Fruit fly (Drosophila melanogaster) whole organism, embryonic: Measurements from ENCODE around the gene Jupiter.

Experiments used
- C15 ChIP-seq: fragments of 200-800 bp; sonication (Bioruptor generic); IDR thresholded peaks from 3 replicates; pipeline ENCODE4 v1.3.6; 2022; ENCODE audit warnings: missing biosample characterization, missing genetic modification characterization
- CG10321 ChIP-seq: fragments of 200-800 bp; sonication (Bioruptor generic); IDR thresholded peaks from 2 replicates; pipeline ENCODE4 v1.3.6; 2022; ENCODE audit warnings: missing biosample characterization, missing genetic modification characterization
- CG10959 ChIP-seq: fragments of 200-800 bp; sonication (Bioruptor generic); IDR thresholded peaks from 2 replicates; pipeline ENCODE4 v1.3.6; 2022; ENCODE audit warnings: missing biosample characterization, missing genetic modification characterization
- CG11504 ChIP-seq: fragments of 200-800 bp; sonication (Bioruptor generic); optimal IDR thresholded peaks from 3 replicates; lab custom pipeline; 2019; ENCODE audit warnings: missing biosample characterization, mild to moderate bottlenecking, missing genetic modification characterization, moderate library complexity
- CG17359 ChIP-seq: fragments of 200-800 bp; sonication (Bioruptor generic); optimal IDR thresholded peaks from 3 replicates; lab custom pipeline; 2018; ENCODE audit warnings: missing biosample characterization, mild to moderate bottlenecking, missing genetic modification characterization, moderate library complexity
- CG17612 ChIP-seq: fragments of 200-800 bp; sonication (Bioruptor generic); IDR thresholded peaks from 2 replicates; pipeline ENCODE4 v1.3.6; 2022; ENCODE audit warnings: missing biosample characterization, missing genetic modification characterization
- CG18619 ChIP-seq: fragments of 200-800 bp; sonication (Bioruptor generic); optimal IDR thresholded peaks from 3 replicates; lab custom pipeline; 2017; ENCODE audit warnings: missing biosample characterization, mild to moderate bottlenecking, missing genetic modification characterization
- CG2199 ChIP-seq: fragments of 200-800 bp; sonication (Bioruptor generic); IDR thresholded peaks from 3 replicates; pipeline ENCODE4 v1.3.6; 2022; ENCODE audit warnings: missing biosample characterization, missing genetic modification characterization
- CG33213 ChIP-seq: fragments of 200-800 bp; sonication (Bioruptor generic); optimal IDR thresholded peaks from 3 replicates; lab custom pipeline; 2016; ENCODE audit warnings: missing biosample characterization, missing genetic modification characterization
- CG34376 ChIP-seq: fragments of 200-800 bp; sonication (Bioruptor generic); optimal IDR thresholded peaks from 2 replicates; lab custom pipeline; 2018; ENCODE audit warnings: missing biosample characterization, mild to moderate bottlenecking, missing genetic modification characterization
- CG43689 ChIP-seq: fragments of 200-800 bp; sonication (Bioruptor generic); IDR thresholded peaks from 2 replicates; pipeline ENCODE4 v1.3.6; 2022; ENCODE audit warnings: missing biosample characterization, missing genetic modification characterization
- CG4730 ChIP-seq: fragments of 200-800 bp; sonication (Bioruptor generic); IDR thresholded peaks from 2 replicates; pipeline ENCODE4 v1.3.6; 2022; ENCODE audit warnings: missing biosample characterization, missing genetic modification characterization
- CG6254 ChIP-seq: fragments of 200-800 bp; sonication (Bioruptor generic); optimal IDR thresholded peaks from 3 replicates; lab custom pipeline; 2017; ENCODE audit warnings: mild to moderate bottlenecking, missing biosample characterization, missing genetic modification reagents, missing genetic modification characterization
- CG7786 ChIP-seq: fragments of 200-800 bp; sonication (Bioruptor generic); optimal IDR thresholded peaks from 2 replicates; lab custom pipeline; 2016; ENCODE audit warnings: missing biosample characterization, missing genetic modification characterization
- CG8359 ChIP-seq: fragments of 200-800 bp; sonication (Bioruptor generic); optimal IDR thresholded peaks from 2 replicates; lab custom pipeline; 2017; ENCODE audit warnings: missing biosample characterization, mild to moderate bottlenecking, missing genetic modification characterization, borderline replicate concordance
- CG9437 ChIP-seq: fragments of 200-800 bp; sonication (Bioruptor generic); optimal IDR thresholded peaks from 2 replicates; lab custom pipeline; 2018; ENCODE audit warnings: missing biosample characterization, mild to moderate bottlenecking, missing genetic modification characterization
- CG9727 ChIP-seq: fragments of 200-800 bp; sonication (Bioruptor generic); optimal IDR thresholded peaks from 3 replicates; lab custom pipeline; 2017; ENCODE audit warnings: missing biosample characterization, mild to moderate bottlenecking, missing genetic modification characterization
- CoRest ChIP-seq: fragments of 200-800 bp; sonication (Bioruptor generic); optimal IDR thresholded peaks from 3 replicates; lab custom pipeline; 2018; ENCODE audit warnings: missing biosample characterization, mild to moderate bottlenecking, missing genetic modification characterization, moderate library complexity
- D19B ChIP-seq: fragments of 200-800 bp; sonication (Bioruptor generic); optimal IDR thresholded peaks from 2 replicates; lab custom pipeline; 2017; ENCODE audit warnings: missing biosample characterization, mild to moderate bottlenecking, missing genetic modification characterization
- Eip74EF ChIP-seq, 2 experiments: fragments of 200-800 bp in 1 of 2; fragments of >200 bp in 1 of 2; sonication (Bioruptor generic) in 1 of 2; optimal IDR thresholded peaks; 2 replicates each; lab custom pipeline; 2017 to 2019; ENCODE audit warnings: missing biosample characterization in 2 of 2, missing genetic modification characterization in 2 of 2, mild to moderate bottlenecking in 1 of 2, moderate library complexity in 1 of 2
- Fer2 ChIP-seq: fragments of 200-800 bp; sonication (Bioruptor generic); optimal IDR thresholded peaks from 2 replicates; lab custom pipeline; 2018; ENCODE audit warnings: missing biosample characterization, mild to moderate bottlenecking, missing genetic modification characterization, moderate library complexity
- Hand ChIP-seq: fragments of 200-800 bp; sonication (Bioruptor generic); optimal IDR thresholded peaks from 2 replicates; lab custom pipeline; 2017; ENCODE audit warnings: mild to moderate bottlenecking, missing biosample characterization, missing genetic modification reagents, missing genetic modification characterization
- Hmr ChIP-seq: fragments of 200-800 bp; sonication (Bioruptor generic); optimal IDR thresholded peaks from 3 replicates; lab custom pipeline; 2017; ENCODE audit warnings: mild to moderate bottlenecking, missing biosample characterization, missing genetic modification reagents, missing genetic modification characterization
- Myb ChIP-seq: fragments of 200-800 bp; sonication (Bioruptor generic); optimal IDR thresholded peaks from 2 replicates; lab custom pipeline; 2016; ENCODE audit warnings: missing biosample characterization, missing genetic modification characterization
- NK7.1 ChIP-seq: fragments of 200-800 bp; sonication (Bioruptor generic); optimal IDR thresholded peaks from 3 replicates; lab custom pipeline; 2016; ENCODE audit warnings: missing biosample characterization, missing genetic modification characterization
- Oli ChIP-seq: fragments of 200-800 bp; sonication (Bioruptor generic); optimal IDR thresholded peaks from 2 replicates; lab custom pipeline; 2018; ENCODE audit warnings: missing biosample characterization, mild to moderate bottlenecking, missing genetic modification characterization, moderate library complexity
- PHDP ChIP-seq: fragments of 200-800 bp; sonication (Bioruptor generic); optimal IDR thresholded peaks from 3 replicates; lab custom pipeline; 2018; ENCODE audit warnings: missing biosample characterization, mild to moderate bottlenecking, missing genetic modification characterization, moderate library complexity
- Poxn ChIP-seq: fragments of 200-800 bp; sonication (Bioruptor generic); IDR thresholded peaks from 2 replicates; pipeline ENCODE4 v1.3.6; 2022; ENCODE audit warnings: missing biosample characterization, missing genetic modification characterization
- Rfx ChIP-seq: fragments of 200-800 bp; sonication (Bioruptor generic); IDR thresholded peaks from 2 replicates; pipeline ENCODE4 v1.3.6; 2022; ENCODE audit warnings: missing biosample characterization, missing genetic modification characterization
- Sin3A ChIP-seq: fragments of >200 bp; optimal IDR thresholded peaks from 2 replicates; lab custom pipeline; 2018
- Sox100B ChIP-seq: fragments of 200-800 bp; sonication (Bioruptor generic); optimal IDR thresholded peaks from 3 replicates; lab custom pipeline; 2018; ENCODE audit warnings: missing biosample characterization, mild to moderate bottlenecking, missing genetic modification characterization
- Xrp1 ChIP-seq: fragments of 200-800 bp; sonication (Bioruptor generic); IDR thresholded peaks from 2 replicates; pipeline ENCODE4 v1.3.6; 2022; ENCODE audit warnings: missing biosample characterization, missing genetic modification characterization
- ac ChIP-seq: fragments of 200-800 bp; sonication (Bioruptor generic); optimal IDR thresholded peaks from 3 replicates; lab custom pipeline; 2017; ENCODE audit warnings: missing biosample characterization, mild to moderate bottlenecking, missing genetic modification characterization
- chn ChIP-seq: fragments of 200-800 bp; sonication (Bioruptor generic); optimal IDR thresholded peaks from 2 replicates; lab custom pipeline; 2016; ENCODE audit warnings: missing biosample characterization, missing genetic modification characterization
- crp ChIP-seq, 2 experiments: fragments of 200-800 bp; sonication (Bioruptor generic); optimal IDR thresholded peaks; 2 replicates in 1 of 2; 3 replicates in 1 of 2; lab custom pipeline; 2017; ENCODE audit warnings: missing biosample characterization in 2 of 2, missing genetic modification characterization in 2 of 2, mild to moderate bottlenecking in 1 of 2, moderate library complexity in 1 of 2
- dmrt99B ChIP-seq: fragments of 200-800 bp; sonication (Bioruptor generic); optimal IDR thresholded peaks from 2 replicates; lab custom pipeline; 2018; ENCODE audit warnings: missing biosample characterization, mild to moderate bottlenecking, missing genetic modification characterization, moderate library complexity
- dysf ChIP-seq: fragments of 200-800 bp; sonication (Bioruptor generic); IDR thresholded peaks from 3 replicates; pipeline ENCODE4 v1.3.6; 2022; ENCODE audit warnings: missing biosample characterization, missing genetic modification characterization
- esg ChIP-seq: fragments of 200-800 bp; sonication (Bioruptor generic); conservative IDR thresholded peaks from 2 replicates; pipeline ENCODE4 v1.3.6; 2022; ENCODE audit warnings: missing biosample characterization, missing genetic modification characterization
- eve ChIP-seq, 2 experiments: fragments of >200 bp; optimal IDR thresholded peaks; 2 replicates each; lab custom pipeline; 2017; ENCODE audit warnings: missing biosample characterization in 2 of 2, missing genetic modification characterization in 2 of 2
- fru ChIP-seq: fragments of >200 bp; optimal IDR thresholded peaks from 2 replicates; lab custom pipeline; 2017
- gcm ChIP-seq: fragments of 200-800 bp; sonication (Bioruptor generic); optimal IDR thresholded peaks from 2 replicates; lab custom pipeline; 2019; ENCODE audit warnings: missing biosample characterization, mild to moderate bottlenecking, missing genetic modification characterization, moderate library complexity
- gcm2 ChIP-seq: fragments of 200-800 bp; sonication (Bioruptor generic); optimal IDR thresholded peaks from 2 replicates; lab custom pipeline; 2016; ENCODE audit warnings: missing biosample characterization, missing genetic modification characterization
- gro ChIP-seq: fragments of 200-800 bp; sonication (Bioruptor generic); optimal IDR thresholded peaks from 2 replicates; lab custom pipeline; 2016; ENCODE audit warnings: missing biosample characterization, missing genetic modification characterization
- hbn ChIP-seq: fragments of 200-800 bp; sonication (Bioruptor generic); IDR thresholded peaks from 2 replicates; pipeline ENCODE4 v1.3.6; 2022; ENCODE audit warnings: missing biosample characterization, missing genetic modification characterization; ENCODE audit not compliant: partially characterized antibody
- jing ChIP-seq: fragments of 200-800 bp; sonication (Bioruptor generic); optimal IDR thresholded peaks from 2 replicates; lab custom pipeline; 2018; ENCODE audit warnings: missing biosample characterization, mild to moderate bottlenecking, missing genetic modification characterization
- kay ChIP-seq: fragments of 200-800 bp; sonication (Bioruptor generic); optimal IDR thresholded peaks from 2 replicates; lab custom pipeline; 2016; ENCODE audit warnings: missing biosample characterization, missing genetic modification characterization
- lmd ChIP-seq: fragments of 200-800 bp; sonication (Bioruptor generic); IDR thresholded peaks from 2 replicates; pipeline ENCODE4 v1.3.6; 2022; ENCODE audit warnings: missing biosample characterization, missing genetic modification characterization
- odd ChIP-seq: fragments of 200-800 bp; sonication (Bioruptor generic); optimal IDR thresholded peaks from 2 replicates; lab custom pipeline; 2017; ENCODE audit warnings: missing biosample characterization, mild to moderate bottlenecking, missing genetic modification characterization
- run ChIP-seq: fragments of 200-800 bp; sonication (Bioruptor generic); optimal IDR thresholded peaks from 3 replicates; lab custom pipeline; 2018; ENCODE audit warnings: missing biosample characterization, mild to moderate bottlenecking, missing genetic modification characterization
- ttk ChIP-seq: fragments of 200-800 bp; sonication (Bioruptor generic); IDR thresholded peaks from 2 replicates; pipeline ENCODE4 v2.1.2; 2022; ENCODE audit warnings: missing biosample characterization, missing genetic modification characterization
- vnd ChIP-seq: fragments of 200-800 bp; sonication (Bioruptor generic); IDR thresholded peaks from 3 replicates; pipeline ENCODE4 v1.3.6; 2022; ENCODE audit warnings: missing biosample characterization, missing genetic modification characterization; ENCODE audit not compliant: partially characterized antibody

Jupiter gene

DNA sequence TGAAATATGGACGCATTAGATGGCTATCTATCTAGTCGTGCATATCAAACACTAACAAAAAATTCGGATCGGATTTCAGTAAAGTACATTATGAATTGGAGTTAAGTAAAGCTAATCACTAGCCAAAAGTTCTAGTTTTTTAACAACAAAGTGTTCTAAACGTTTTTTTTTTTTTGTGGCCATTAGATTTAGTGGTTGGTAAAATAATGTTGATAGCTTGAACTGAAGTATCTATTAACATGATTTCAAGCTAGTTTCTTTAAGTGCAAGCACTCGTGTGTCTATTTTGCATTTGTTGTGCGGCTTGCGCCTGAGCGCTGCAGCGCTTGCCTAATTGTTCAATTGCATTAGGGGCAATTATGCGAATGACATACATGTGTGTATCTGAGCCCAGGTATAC, 42.9 kb upstream of the Jupiter start (continued):
- no peak for TF ChIP-seq CG9437 (GFP tag; lab: Kevin White, UChicago)
- 0 out of 3 replicates have a peak, but pooled peaks have one; percentile 30 for TF ChIP-seq dysf (GFP tag; lab: Robert Waterston, UW)
- no peak for TF ChIP-seq CG17612 (GFP tag; lab: Robert Waterston, UW)
- no peak for TF ChIP-seq CG43689 (GFP tag; lab: Robert Waterston, UW)
- peak; percentile 34 for TF ChIP-seq CG17359 (tag; lab: Kevin White, UChicago)
- TF ChIP-seq gcm2 (GFP tag; lab: Kevin White, UChicago), result no peak
- TF ChIP-seq CG8359, result no peak
- TF ChIP-seq crp (GFP tag; optimal IDR thresholded peaks at IDR 0.05; lab: Kevin White, UChicago), result no peak
- TF ChIP-seq Xrp1 (GFP tag; lab: Robert Waterston, UW), result peak; percentile 14; the same call in 1 of the 2 replicates
- TF ChIP-seq dmrt99B (tag; lab: Kevin White, UChicago), result peak; percentile 37
- TF ChIP-seq D19B (GFP tag; lab: Kevin White, UChicago), result no peak
- TF ChIP-seq CG18619 (GFP tag; lab: Kevin White, UChicago), result no peak
- TF ChIP-seq CG4730 (GFP tag; lab: Robert Waterston, UW), result no peak
- TF ChIP-seq PHDP (tag; lab: Kevin White, UChicago), result peak; percentile 2
- TF ChIP-seq Sin3A, result no peak
- no peak for TF ChIP-seq fru (lab: Kevin White, UChicago)
- 0 out of 2 replicates have a peak, but pooled peaks have one; percentile 6 for TF ChIP-seq esg
- TF ChIP-seq CG9727 (GFP tag; lab: Kevin White, UChicago), result no peak
- peak; percentile 12 for TF ChIP-seq Oli (tag; lab: Kevin White, UChicago)
- TF ChIP-seq eve (GFP tag; optimal IDR thresholded peaks at IDR 0.05; lab: Kevin White, UChicago), result no peak
- no peak for TF ChIP-seq lmd (GFP tag; lab: Robert Waterston, UW)

DNA sequence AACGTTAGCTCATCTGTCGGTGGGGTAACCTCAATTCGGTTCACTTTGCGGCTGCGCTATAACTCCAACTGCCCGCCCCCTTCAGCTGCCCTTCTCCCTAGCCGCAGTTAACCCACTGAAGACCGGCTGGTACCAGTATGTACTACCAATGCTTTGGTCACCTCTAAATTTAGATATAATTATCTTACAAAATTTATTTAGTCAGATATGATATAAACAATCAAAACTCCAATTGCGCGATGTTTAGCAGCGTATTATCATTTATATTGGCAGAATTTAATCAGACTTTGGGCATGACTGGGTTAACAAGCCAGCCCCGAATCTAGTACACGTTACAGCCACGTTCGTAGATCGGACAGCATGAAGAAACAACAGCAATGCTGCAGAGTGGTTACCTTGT, 42.0 kb upstream of the Jupiter start:
- TF ChIP-seq odd, result peak; percentile 42
- TF ChIP-seq NK7.1 (GFP tag; lab: Kevin White, UChicago), result no peak
- TF ChIP-seq Fer2, result no peak
- no peak for TF ChIP-seq kay
- no peak for TF ChIP-seq CG34376 (GFP tag; lab: Kevin White, UChicago)
- no peak for TF ChIP-seq ac
- no peak for TF ChIP-seq hbn
- TF ChIP-seq run (tag; lab: Kevin White, UChicago), result peak; percentile 38
- peak; percentile 8 for TF ChIP-seq CG6254 (GFP tag; lab: Kevin White, UChicago)
- peak; percentile 54 for TF ChIP-seq Rfx (GFP tag; lab: Robert Waterston, UW)
- no peak for TF ChIP-seq Myb (GFP tag; lab: Kevin White, UChicago)
- TF ChIP-seq CoRest, result peak; percentile 56
- TF ChIP-seq vnd (GFP tag; lab: Robert Waterston, UW), result no peak
- TF ChIP-seq Hmr (GFP tag; lab: Kevin White, UChicago), result peak; percentile 5
- no peak for TF ChIP-seq C15 (GFP tag; lab: Robert Waterston, UW)
- TF ChIP-seq ttk (GFP tag; lab: Robert Waterston, UW), result 0 out of 2 replicates have a peak, but pooled peaks have one; percentile 42
- TF ChIP-seq CG11504 (tag; lab: Kevin White, UChicago), result peak; percentile 79
- TF ChIP-seq gro (GFP tag; lab: Kevin White, UChicago), result no peak
- peak; percentile 29 for TF ChIP-seq gcm (GFP tag; lab: Kevin White, UChicago)
- no peak for TF ChIP-seq CG7786 (GFP tag; lab: Kevin White, UChicago)
- TF ChIP-seq Poxn (GFP tag; lab: Robert Waterston, UW), result no peak
- peak; percentile 40 for TF ChIP-seq Sox100B (GFP tag; lab: Kevin White, UChicago)
- no peak for TF ChIP-seq CG10321 (GFP tag; lab: Robert Waterston, UW)
- no peak for TF ChIP-seq CG10959 (GFP tag; lab: Robert Waterston, UW)
- TF ChIP-seq Hand, result no peak
- no peak for TF ChIP-seq CG33213 (GFP tag; lab: Kevin White, UChicago)
- TF ChIP-seq jing, result no peak
- TF ChIP-seq CG2199, result no peak
- TF ChIP-seq chn, result no peak
- peak in 1 of 2 experiments; percentile 38 for TF ChIP-seq Eip74EF (GFP tag; optimal IDR thresholded peaks at IDR 0.05; lab: Kevin White, UChicago)
